Worm (Caenorhabditis elegans) whole organism, L3 larva: Measurements from ENCODE around the gene srsx-25.

ENCODE experiments used
- R02D3.7 ChIP-seq: fragments of 150-350 bp; optimal IDR thresholded peaks from 2 replicates; lab custom pipeline; 2014; ENCODE audit warnings: missing biosample characterization, missing genetic modification characterization
- ZK546.5 ChIP-seq: sonication (generic microtip); optimal IDR thresholded peaks from 2 replicates; lab custom pipeline; 2017; ENCODE audit warnings: missing biosample characterization, missing genetic modification characterization
- aly-2 ChIP-seq: fragments of 150-350 bp; optimal IDR thresholded peaks from 2 replicates; lab custom pipeline; 2014; ENCODE audit warnings: missing biosample characterization, missing genetic modification characterization
- ama-1 ChIP-seq: fragments of 150-350 bp; optimal IDR thresholded peaks from 2 replicates; lab custom pipeline; 2018
- ceh-16 ChIP-seq: sonication (generic microtip); optimal IDR thresholded peaks from 2 replicates; lab custom pipeline; 2017; ENCODE audit warnings: missing biosample characterization, missing genetic modification characterization
- ceh-9 ChIP-seq: sonication (generic microtip); optimal IDR thresholded peaks from 2 replicates; lab custom pipeline; 2018; ENCODE audit warnings: missing biosample characterization, missing genetic modification characterization
- daf-12 ChIP-seq: fragments of 150-350 bp; optimal IDR thresholded peaks from 2 replicates; lab custom pipeline; 2014; ENCODE audit warnings: missing biosample characterization, missing genetic modification reagents, missing genetic modification characterization
- egl-5 ChIP-seq: fragments of 150-350 bp; optimal IDR thresholded peaks from 2 replicates; lab custom pipeline; 2017; ENCODE audit warnings: missing biosample characterization, missing genetic modification reagents, missing genetic modification characterization, inconsistent platforms
- elt-1 ChIP-seq: fragments of 150-350 bp; optimal IDR thresholded peaks from 2 replicates; lab custom pipeline; 2014; ENCODE audit warnings: missing biosample characterization, missing genetic modification characterization
- elt-2 ChIP-seq: sonication (generic microtip); optimal IDR thresholded peaks from 2 replicates; lab custom pipeline; 2016; ENCODE audit warnings: missing genetic modification reagents, mild to moderate bottlenecking, missing genetic modification characterization, missing compliant biosample characterization
- fkh-10 ChIP-seq: sonication (generic microtip); optimal IDR thresholded peaks from 2 replicates; lab custom pipeline; 2017; ENCODE audit warnings: missing biosample characterization, missing genetic modification reagents, missing genetic modification characterization
- fkh-2 ChIP-seq: fragments of 150-350 bp; optimal IDR thresholded peaks from 2 replicates; lab custom pipeline; 2014; ENCODE audit warnings: missing biosample characterization, missing genetic modification reagents, missing genetic modification characterization
- fos-1 ChIP-seq: fragments of 150-350 bp; optimal IDR thresholded peaks from 2 replicates; lab custom pipeline; 2014; ENCODE audit warnings: missing biosample characterization, missing genetic modification characterization
- hmg-11 ChIP-seq: sonication (generic microtip); optimal IDR thresholded peaks from 2 replicates; lab custom pipeline; 2016; ENCODE audit warnings: missing genetic modification characterization, missing compliant biosample characterization
- lin-15B ChIP-seq: fragments of 150-350 bp; optimal IDR thresholded peaks from 2 replicates; lab custom pipeline; 2014; ENCODE audit warnings: missing biosample characterization, missing genetic modification characterization
- lin-39 ChIP-seq: fragments of 150-350 bp; optimal IDR thresholded peaks from 2 replicates; lab custom pipeline; 2018; ENCODE audit warnings: missing biosample characterization, missing genetic modification reagents, missing genetic modification characterization
- lsy-12 ChIP-seq: sonication (generic microtip); optimal IDR thresholded peaks from 2 replicates; lab custom pipeline; 2016; ENCODE audit warnings: mild to moderate bottlenecking, missing genetic modification characterization, missing compliant biosample characterization
- mdl-1 ChIP-seq: fragments of 150-350 bp; optimal IDR thresholded peaks from 2 replicates; lab custom pipeline; 2014; ENCODE audit warnings: missing biosample characterization, missing genetic modification characterization
- mml-1 ChIP-seq: fragments of 150-350 bp; sonication (generic microtip); optimal IDR thresholded peaks from 3 replicates; lab custom pipeline; 2014; ENCODE audit warnings: missing biosample characterization, missing genetic modification characterization
- nfya-1 ChIP-seq: sonication (generic microtip); optimal IDR thresholded peaks from 2 replicates; lab custom pipeline; 2017; ENCODE audit warnings: missing genetic modification characterization, mild to moderate bottlenecking, missing compliant biosample characterization, antibody characterized with exemption, moderate library complexity; ENCODE audit not compliant: insufficient read depth
- nhr-11 ChIP-seq: fragments of 150-350 bp; optimal IDR thresholded peaks from 2 replicates; lab custom pipeline; 2014; ENCODE audit warnings: missing biosample characterization, missing genetic modification characterization
- nhr-23 ChIP-seq: fragments of 150-350 bp; optimal IDR thresholded peaks from 2 replicates; lab custom pipeline; 2014; ENCODE audit warnings: missing biosample characterization, missing genetic modification reagents, missing genetic modification characterization
- nhr-237 ChIP-seq: fragments of 150-350 bp; optimal IDR thresholded peaks from 2 replicates; lab custom pipeline; 2014; ENCODE audit warnings: missing biosample characterization, missing genetic modification characterization
- nhr-25 ChIP-seq: sonication (generic microtip); optimal IDR thresholded peaks from 2 replicates; lab custom pipeline; 2017; ENCODE audit warnings: missing biosample characterization, missing genetic modification characterization
- nhr-28 ChIP-seq: fragments of 150-350 bp; optimal IDR thresholded peaks from 2 replicates; lab custom pipeline; 2014; ENCODE audit warnings: missing biosample characterization, missing genetic modification characterization
- nhr-43 ChIP-seq: sonication (generic microtip); optimal IDR thresholded peaks from 2 replicates; lab custom pipeline; 2016; ENCODE audit warnings: mild to moderate bottlenecking, missing genetic modification characterization, missing compliant biosample characterization; ENCODE audit not compliant: poor library complexity, severe bottlenecking
- nhr-67 ChIP-seq: fragments of 150-350 bp; optimal IDR thresholded peaks from 2 replicates; lab custom pipeline; 2014; ENCODE audit warnings: missing biosample characterization, missing genetic modification characterization
- nhr-76 ChIP-seq: fragments of 150-350 bp; sonication (generic microtip); optimal IDR thresholded peaks from 5 replicates; lab custom pipeline; 2014; ENCODE audit warnings: missing biosample characterization, missing genetic modification characterization
- pha-4 ChIP-seq: fragments of 150-350 bp; optimal IDR thresholded peaks from 2 replicates; lab custom pipeline; 2014; ENCODE audit warnings: missing biosample characterization, missing genetic modification reagents, missing genetic modification characterization
- pqm-1 ChIP-seq: fragments of 150-350 bp; optimal IDR thresholded peaks from 2 replicates; lab custom pipeline; 2017; ENCODE audit warnings: missing biosample characterization, missing genetic modification characterization, inconsistent platforms
- sea-2 ChIP-seq: fragments of 150-350 bp; sonication (generic microtip); optimal IDR thresholded peaks from 4 replicates; lab custom pipeline; 2014; ENCODE audit warnings: missing biosample characterization, missing genetic modification reagents, missing genetic modification characterization
- skn-1 ChIP-seq: fragments of 150-350 bp; optimal IDR thresholded peaks from 2 replicates; lab custom pipeline; 2014; ENCODE audit warnings: missing biosample characterization, missing genetic modification characterization
- snpc-4 ChIP-seq: fragments of 150-350 bp; optimal IDR thresholded peaks from 2 replicates; lab custom pipeline; 2014; ENCODE audit warnings: missing biosample characterization, missing genetic modification characterization
- tbx-2 ChIP-seq: sonication (generic microtip); optimal IDR thresholded peaks from 2 replicates; lab custom pipeline; 2016; ENCODE audit warnings: mild to moderate bottlenecking, missing genetic modification characterization, missing compliant biosample characterization
- unc-39 ChIP-seq: sonication (generic microtip); optimal IDR thresholded peaks from 4 replicates; lab custom pipeline; 2017; ENCODE audit warnings: missing biosample characterization, missing genetic modification characterization
- unc-62 ChIP-seq: fragments of 150-350 bp; sonication (generic microtip); optimal IDR thresholded peaks from 4 replicates; lab custom pipeline; 2014; ENCODE audit warnings: missing biosample characterization, missing genetic modification reagents, missing genetic modification characterization
- zag-1 ChIP-seq: fragments of 150-350 bp; optimal IDR thresholded peaks from 2 replicates; lab custom pipeline; 2014; ENCODE audit warnings: missing biosample characterization, missing genetic modification characterization
- ztf-11 ChIP-seq: fragments of 150-350 bp; optimal IDR thresholded peaks from 2 replicates; lab custom pipeline; 2014; ENCODE audit warnings: missing biosample characterization, missing genetic modification characterization
- ztf-4 ChIP-seq: fragments of 150-350 bp; optimal IDR thresholded peaks from 2 replicates; lab custom pipeline; 2014; ENCODE audit warnings: missing biosample characterization, missing genetic modification characterization

Gene srsx-25

ce11 chrIV:13374918-13375317, 9.9 kb downstream of the srsx-25 start:
- TF ChIP-seq hmg-11 = peak; percentile 36
- TF ChIP-seq fkh-2 (tag; lab: Kevin White, UChicago) = no peak
- TF ChIP-seq lin-39 (tag; lab: Kevin White, UChicago) = peak; percentile 10

ce11 chrIV:13377716-13378115, 12.7 kb downstream of the srsx-25 start, which contains the start of gene mau-8:
mau-8 (plus strand) TSS chrIV:13378016.
- no peak for TF ChIP-seq hmg-11
- TF ChIP-seq ZK546.5 (tag; lab: Kevin White, UChicago) = no peak
- no peak for TF ChIP-seq fkh-2 (tag; lab: Kevin White, UChicago)
- TF ChIP-seq egl-5 (tag; lab: Kevin White, UChicago) = no peak
- TF ChIP-seq nhr-76 (tag; lab: Kevin White, UChicago) = no peak
- no peak for TF ChIP-seq ztf-4 (tag; lab: Kevin White, UChicago)
- no peak for TF ChIP-seq skn-1 (tag; lab: Kevin White, UChicago)
- TF ChIP-seq snpc-4 (tag; lab: Kevin White, UChicago) = no peak
- TF ChIP-seq pqm-1 (tag; lab: Kevin White, UChicago) = no peak
- TF ChIP-seq tbx-2 (tag; lab: Kevin White, UChicago) = no peak
- TF ChIP-seq ama-1 (lab: Kevin White, UChicago) = no peak
- TF ChIP-seq aly-2 (tag; lab: Kevin White, UChicago) = no peak
- TF ChIP-seq nhr-67 (tag; lab: Kevin White, UChicago) = no peak
- no peak for TF ChIP-seq elt-1 (tag; lab: Kevin White, UChicago)

ce11 chrIV:13380506-13380905, 15.5 kb downstream of the srsx-25 start:
- TF ChIP-seq nhr-43 (tag; lab: Kevin White, UChicago) (no peak), fkh-10 (no peak), unc-39 (no peak), nhr-237 (tag; lab: Kevin White, UChicago) (no peak), lin-15B (no peak), tbx-2 (tag; lab: Kevin White, UChicago) (no peak), ceh-9 (no peak)

ce11 chrIV:13381823-13382222, 16.9 kb downstream of the srsx-25 start, which contains the start of gene emc-3:
emc-3 (minus strand) TSS chrIV:13381923.
- TF ChIP-seq lin-39 (tag; lab: Kevin White, UChicago) (no peak), ztf-4 (tag; lab: Kevin White, UChicago) (no peak), daf-12 (tag; lab: Kevin White, UChicago) (no peak), nhr-28 (no peak), sea-2 (GFP tag; lab: Kevin White, UChicago) (no peak), egl-5 (tag; lab: Kevin White, UChicago) (no peak), mdl-1 (tag; lab: Kevin White, UChicago) (no peak), fos-1 (tag; lab: Kevin White, UChicago) (no peak), pqm-1 (tag; lab: Kevin White, UChicago) (no peak), mml-1 (tag; lab: Kevin White, UChicago) (no peak), nhr-11 (no peak), zag-1 (tag; lab: Kevin White, UChicago) (no peak)

ce11 chrIV:13383763-13384436, 18.9 kb downstream of the srsx-25 start, which contains the start of gene rab-19:
rab-19 (minus strand) TSS chrIV:13384386.
- peak; percentile 65 for TF ChIP-seq hmg-11
- no peak for TF ChIP-seq ZK546.5 (tag; lab: Kevin White, UChicago)
- peak; percentile 26 for TF ChIP-seq nfya-1
- no peak for TF ChIP-seq nhr-28
- no peak for TF ChIP-seq ceh-16 (tag; lab: Kevin White, UChicago)
- peak; percentile 13 for TF ChIP-seq lin-15B
- TF ChIP-seq lin-39 (tag; lab: Kevin White, UChicago) = peak; percentile 35
- TF ChIP-seq pha-4 (tag; lab: Kevin White, UChicago) = no peak

- TF ChIP-seq fkh-10 (peak; percentile 14), R02D3.7 (tag; lab: Kevin White, UChicago) (peak; percentile 53), nhr-28 (no peak), nhr-23 (tag; lab: Kevin White, UChicago) (peak; percentile 81), elt-2 (tag; lab: Kevin White, UChicago) (peak; percentile 28), lsy-12 (tag; lab: Kevin White, UChicago) (no peak), ztf-11 (tag; lab: Kevin White, UChicago) (no peak), lin-39 (tag; lab: Kevin White, UChicago) (peak; percentile 70), nhr-25 (peak; percentile 72), fkh-2 (tag; lab: Kevin White, UChicago) (no peak), ztf-4 (tag; lab: Kevin White, UChicago) (no peak), nhr-43 (tag; lab: Kevin White, UChicago) (peak; percentile 43), nfya-1 (peak; percentile 82), sea-2 (GFP tag; lab: Kevin White, UChicago) (no peak), lin-15B (peak; percentile 92), snpc-4 (tag; lab: Kevin White, UChicago) (peak; percentile 11), unc-39 (no peak), unc-62 (GFP tag; lab: Kevin White, UChicago) (no peak), pqm-1 (tag; lab: Kevin White, UChicago) (peak; percentile 9), ama-1 (lab: Kevin White, UChicago) (peak; percentile 9), hmg-11 (peak; percentile 66), pha-4 (tag; lab: Kevin White, UChicago) (peak; percentile 87), egl-5 (tag; lab: Kevin White, UChicago) (peak; percentile 95), skn-1 (tag; lab: Kevin White, UChicago) (peak; percentile 32)
These were observed 21.1 kb downstream of the srsx-25 start, which contains the start of the genes Y62E10A.20, Y62E10A.23 and mdt-9 for ce11 chrIV:13386043-13386442. Y62E10A.20 (minus strand) TSS chrIV:13386091. Y62E10A.23 (plus strand) TSS chrIV:13386324. mdt-9 (plus strand) TSS chrIV:13386380.
